Worm (Caenorhabditis elegans) whole organism, L4 larva: Measurements from ENCODE around the gene srv-11.

ENCODE experiments used
- ama-1 ChIP-seq: fragments of 150-350 bp; optimal IDR thresholded peaks from 2 replicates; lab custom pipeline; 2014; ENCODE audit warnings: inconsistent platforms, mixed read lengths
- ces-1 ChIP-seq: fragments of 150-350 bp; sonication (generic microtip); optimal IDR thresholded peaks from 4 replicates; lab custom pipeline; 2014; ENCODE audit warnings: missing biosample characterization, missing genetic modification reagents, missing genetic modification characterization
- egl-43 ChIP-seq: fragments of 200-800 bp; sonication (Bioruptor generic); IDR thresholded peaks from 2 replicates; pipeline ENCODE4 v1.3.6; 2022; ENCODE audit warnings: missing genetic modification reagents, missing genetic modification characterization, missing compliant biosample characterization
- lin-13 ChIP-seq: fragments of 150-350 bp; optimal IDR thresholded peaks from 2 replicates; lab custom pipeline; 2014; ENCODE audit warnings: missing biosample characterization, missing genetic modification reagents, missing genetic modification characterization
- mdl-1 ChIP-seq, 2 experiments: fragments of 150-350 bp in 1 of 2; sonication (generic microtip) in 1 of 2; optimal IDR thresholded peaks; 2 replicates each; lab custom pipeline; 2014 to 2017; ENCODE audit warnings: missing biosample characterization in 2 of 2, missing genetic modification characterization in 2 of 2
- mep-1 ChIP-seq: fragments of 150-350 bp; sonication (generic microtip); optimal IDR thresholded peaks from 3 replicates; lab custom pipeline; 2014; ENCODE audit warnings: missing biosample characterization, missing genetic modification characterization
- nhr-42 ChIP-seq: fragments of 200-800 bp; sonication (Bioruptor generic); IDR thresholded peaks from 2 replicates; pipeline ENCODE4 v1.3.6; 2022; ENCODE audit warnings: missing genetic modification characterization, missing compliant biosample characterization
- set-16 ChIP-seq: fragments of 200-800 bp; sonication (Bioruptor generic); IDR thresholded peaks from 2 replicates; pipeline ENCODE4 v1.3.6; 2022; ENCODE audit warnings: missing genetic modification reagents, missing genetic modification characterization, missing compliant biosample characterization
- snpc-4 ChIP-seq: fragments of 150-350 bp; optimal IDR thresholded peaks from 2 replicates; lab custom pipeline; 2014; ENCODE audit warnings: missing biosample characterization, missing genetic modification characterization

DNA sequence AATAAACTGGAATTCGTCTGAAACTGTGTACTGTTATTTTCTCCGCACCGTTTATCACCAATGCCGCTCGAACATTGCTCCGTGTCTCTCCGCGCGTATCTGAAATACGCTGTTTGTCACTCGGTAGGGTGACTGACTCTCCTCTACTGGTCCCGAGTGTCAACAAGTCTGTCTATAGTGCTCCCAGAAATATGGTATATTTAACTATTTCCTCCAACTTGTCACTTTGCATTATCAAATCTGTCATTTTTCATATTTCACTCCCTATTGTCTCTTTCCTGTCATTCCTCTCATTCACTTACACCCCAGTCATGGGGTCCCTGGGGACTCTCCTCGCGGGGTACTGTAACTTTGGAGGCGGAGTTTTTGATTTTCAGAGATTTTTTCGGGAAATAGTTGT is 33.0 kb upstream of the srv-11 start, which contains the start of gene hlh-17:
- TF ChIP-seq snpc-4 (tag; lab: Kevin White, UChicago) (no peak), ama-1 (lab: Kevin White, UChicago) (no peak), set-16 (GFP tag; lab: Robert Waterston, UW) (no peak), mep-1 (tag; lab: Kevin White, UChicago) (no peak), lin-13 (GFP tag; lab: Kevin White, UChicago) (no peak), egl-43 (GFP tag; lab: Robert Waterston, UW) (no peak), ces-1 (GFP tag; lab: Kevin White, UChicago) (no peak), nhr-42 (GFP tag; lab: Robert Waterston, UW) (no peak), mdl-1 (tag; optimal IDR thresholded peaks at IDR 0.05; lab: Kevin White, UChicago) (no peak)
